Worm (Caenorhabditis elegans) whole organism, early embryonic: ENCODE data around the gene zip-1.

Experiments
- B0310.2 ChIP-seq: sonication (generic microtip); optimal IDR thresholded peaks from 2 replicates; lab custom pipeline; 2016; ENCODE audit warnings: mild to moderate bottlenecking, missing genetic modification characterization, missing compliant biosample characterization
- F13C5.2 ChIP-seq: sonication (generic microtip); optimal IDR thresholded peaks from 2 replicates; lab custom pipeline; 2017; ENCODE audit warnings: mild to moderate bottlenecking, missing genetic modification characterization, inconsistent platforms, missing compliant biosample characterization
- ama-1 ChIP-seq: fragments of 150-350 bp; optimal IDR thresholded peaks from 2 replicates; lab custom pipeline; 2014
- ceh-13 ChIP-seq: fragments of 200-800 bp; sonication (Bioruptor generic); optimal IDR thresholded peaks from 2 replicates; lab custom pipeline; 2018; ENCODE audit warnings: mild to moderate bottlenecking, missing genetic modification characterization, missing compliant biosample characterization
- ceh-36 ChIP-seq: sonication (generic microtip); optimal IDR thresholded peaks from 2 replicates; lab custom pipeline; 2016; ENCODE audit warnings: missing genetic modification characterization, inconsistent platforms, missing compliant biosample characterization
- ets-7 ChIP-seq: sonication (generic microtip); optimal IDR thresholded peaks from 2 replicates; lab custom pipeline; 2016; ENCODE audit warnings: missing genotype, missing genetic modification characterization, missing compliant biosample characterization
- flt-1 ChIP-seq: fragments of 200-800 bp; sonication (Bioruptor generic); IDR thresholded peaks from 2 replicates; pipeline ENCODE4 v1.3.6; 2022; ENCODE audit warnings: missing genetic modification characterization, missing compliant biosample characterization
- pes-1 ChIP-seq: fragments of 200-800 bp; sonication (Bioruptor generic); IDR thresholded peaks from 2 replicates; pipeline ENCODE4 v1.3.6; 2022; ENCODE audit warnings: missing genetic modification reagents, missing genetic modification characterization, missing compliant biosample characterization
- tbx-37 ChIP-seq: fragments of 200-800 bp; sonication (Bioruptor generic); conservative IDR thresholded peaks from 2 replicates; pipeline ENCODE4 v1.3.6; 2022; ENCODE audit warnings: missing genetic modification reagents, missing genetic modification characterization, missing compliant biosample characterization

ce11 chrIII:12327528-12327997 lies 6.0 kb upstream of the zip-1 start, which contains the start of the genes zip-12 and Y75B8A.63:
- no peak for TF ChIP-seq flt-1 (GFP tag; lab: Robert Waterston, UW)
- no peak for TF ChIP-seq ceh-36 (tag; lab: Kevin White, UChicago)
- no peak for TF ChIP-seq B0310.2
- no peak for TF ChIP-seq ama-1 (lab: Kevin White, UChicago)
- no peak for TF ChIP-seq ets-7 (tag; lab: Kevin White, UChicago)
- TF ChIP-seq ceh-13 (GFP tag; lab: Kevin White, UChicago) = no peak
- TF ChIP-seq tbx-37 (GFP tag; lab: Robert Waterston, UW) = no peak
- no peak for TF ChIP-seq pes-1 (GFP tag; lab: Robert Waterston, UW)
- no peak for TF ChIP-seq F13C5.2 (tag; lab: Kevin White, UChicago)
